Worm (Caenorhabditis elegans): ENCODE data around the gene pmpl-1.

ce11 chrX:3829605-3830004 lies 41.8 kb downstream of the pmpl-1 start:
- TF ChIP-seq mep-1 (tag; optimal IDR thresholded peaks at IDR 0.05) (no peak), nhr-12 (tag; optimal IDR thresholded peaks at IDR 0.05) (no peak), blmp-1 (tag; optimal IDR thresholded peaks at IDR 0.05) (peak; percentile 51), zag-1 (tag; optimal IDR thresholded peaks at IDR 0.05) (no peak), alr-1 (tag; optimal IDR thresholded peaks at IDR 0.05; ENCODE audit: borderline replicate concordance) (no peak), egl-27 (tag; optimal IDR thresholded peaks at IDR 0.05) (no peak), lin-39 (tag; optimal IDR thresholded peaks at IDR 0.05) (no peak), unc-86 (tag; optimal IDR thresholded peaks at IDR 0.05) (no peak), fos-1 (tag; optimal IDR thresholded peaks at IDR 0.05) (no peak)
